4 fruit fly cellular contexts compared by ENCODE assay signal in the genomic region with DNA sequence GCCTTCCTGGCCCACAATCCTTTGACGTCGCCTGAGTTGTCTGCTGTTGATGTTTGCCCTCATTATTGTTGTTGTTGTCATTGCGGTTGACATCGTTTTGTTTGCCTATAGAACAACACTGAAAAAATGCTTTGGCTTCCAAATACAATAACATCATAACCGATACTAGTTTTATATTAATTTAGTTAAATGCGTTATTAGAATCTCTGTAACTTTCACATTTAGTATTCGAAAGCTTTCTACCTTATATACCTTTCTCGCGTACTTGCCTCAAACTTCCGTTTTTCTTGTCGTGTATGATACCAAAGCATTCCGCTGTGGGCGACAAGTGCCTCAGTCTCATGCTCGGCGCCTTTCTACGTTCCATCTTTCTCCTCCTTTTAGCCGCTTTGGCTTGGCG.
A peak's percentile ranks its signal among the peaks of the same experiment; 100 is the strongest.
TF ChIP-seq lines count a peak whose summit lies in the region.

No protein-coding gene starts in this region.

- TF ChIP-seq CTCF in whole organism, embryonic (GFP tag; optimal IDR thresholded peaks at IDR 0.05; lab: Kevin White, UChicago): no peak

TF ChIP-seq in whole organism, embryonic, 481 proteins besides CTCF, POLR2A, EP300 and RAD21 (continues in another document):
- TF ChIP-seq maf-S (GFP tag; optimal IDR thresholded peaks at IDR 0.05; lab: Kevin White, UChicago) (no peak), luna (GFP tag; optimal IDR thresholded peaks at IDR 0.05; lab: Kevin White, UChicago) (no peak), CG16813 (GFP tag; IDR thresholded peaks at IDR 0.05; lab: Robert Waterston, UW; ENCODE audit: partially characterized antibody) (no peak), CG15514 (GFP tag; optimal IDR thresholded peaks at IDR 0.05; lab: Kevin White, UChicago) (peak; percentile 24), ems (GFP tag; optimal IDR thresholded peaks at IDR 0.05; lab: Kevin White, UChicago) (no peak), Hr51 (GFP tag; optimal IDR thresholded peaks at IDR 0.05; lab: Kevin White, UChicago) (peak in 1 of 2 experiments; percentile 35), CG1024 (GFP tag; IDR thresholded peaks at IDR 0.05; lab: Robert Waterston, UW) (no peak), Nf-YB (GFP tag; optimal IDR thresholded peaks at IDR 0.05; lab: Kevin White, UChicago) (no peak), sisA (GFP tag; IDR thresholded peaks at IDR 0.05; lab: Robert Waterston, UW) (0 out of 2 replicates have a peak, but pooled peaks have one; percentile 25), Sox102F (GFP tag; optimal IDR thresholded peaks at IDR 0.05; lab: Kevin White, UChicago) (peak; percentile 18), Sox100B (GFP tag; optimal IDR thresholded peaks at IDR 0.05; lab: Kevin White, UChicago) (no peak), mam (GFP tag; optimal IDR thresholded peaks at IDR 0.05; lab: Kevin White, UChicago) (no peak), CG13624 (GFP tag; optimal IDR thresholded peaks at IDR 0.05; lab: Kevin White, UChicago) (peak; percentile 5), prd (optimal IDR thresholded peaks at IDR 0.05; lab: Kevin White, UChicago) (no peak), prd (GFP tag; IDR thresholded peaks at IDR 0.05; lab: Robert Waterston, UW) (peak; percentile 41; the same call in 1 of the 3 replicates), Hmx (GFP tag; optimal IDR thresholded peaks at IDR 0.05; lab: Kevin White, UChicago) (no peak), ttk (GFP tag; IDR thresholded peaks at IDR 0.05; lab: Robert Waterston, UW) (peak; percentile 35; the same call in 1 of the 2 replicates), CG18599 (GFP tag; optimal IDR thresholded peaks at IDR 0.05; lab: Kevin White, UChicago) (peak; percentile 64), odd (GFP tag; optimal IDR thresholded peaks at IDR 0.05; lab: Kevin White, UChicago) (no peak), Meics (GFP tag; optimal IDR thresholded peaks at IDR 0.05; lab: Kevin White, UChicago) (peak; percentile 23), GATAe (GFP tag; conservative IDR thresholded peaks at IDR 0.05; lab: Robert Waterston, UW) (no peak)

TF ChIP-seq in whole organism, prepupa, 60 proteins besides CTCF, POLR2A, EP300 and RAD21 (continues in another document):
- TF ChIP-seq dsx (GFP tag; optimal IDR thresholded peaks at IDR 0.05; lab: Kevin White, UChicago; ENCODE audit: poor library complexity, severe bottlenecking): no peak
- no peak for TF ChIP-seq Gug (GFP tag; IDR thresholded peaks at IDR 0.05; lab: Robert Waterston, UW)
- TF ChIP-seq Hr38 (GFP tag; optimal IDR thresholded peaks at IDR 0.05; lab: Kevin White, UChicago): no peak
- TF ChIP-seq CG8319 (GFP tag; optimal IDR thresholded peaks at IDR 0.05; lab: Kevin White, UChicago): no peak
- TF ChIP-seq fkh (GFP tag; optimal IDR thresholded peaks at IDR 0.05; lab: Kevin White, UChicago): no peak
- TF ChIP-seq CG1621 (tag; optimal IDR thresholded peaks at IDR 0.05; lab: Kevin White, UChicago): peak; percentile 5
- no peak for TF ChIP-seq CG6276 (GFP tag; optimal IDR thresholded peaks at IDR 0.05; lab: Kevin White, UChicago)
- TF ChIP-seq CG11902 (GFP tag; optimal IDR thresholded peaks at IDR 0.05; lab: Kevin White, UChicago): no peak
- TF ChIP-seq Lpt (GFP tag; optimal IDR thresholded peaks at IDR 0.05; lab: Kevin White, UChicago): no peak
- TF ChIP-seq dac (GFP tag; optimal IDR thresholded peaks at IDR 0.05; lab: Kevin White, UChicago): no peak
- no peak for TF ChIP-seq CG11294 (GFP tag; IDR thresholded peaks at IDR 0.05; lab: Robert Waterston, UW)
- TF ChIP-seq svp (GFP tag; lab: Kevin White, UChicago): peak; percentile 67
- no peak for TF ChIP-seq net (GFP tag; optimal IDR thresholded peaks at IDR 0.05; lab: Kevin White, UChicago)
- TF ChIP-seq Sox15 (GFP tag; optimal IDR thresholded peaks at IDR 0.05; lab: Kevin White, UChicago): no peak
- TF ChIP-seq CG9139 (GFP tag; optimal IDR thresholded peaks at IDR 0.05; lab: Kevin White, UChicago): no peak
- TF ChIP-seq CG34406 (GFP tag; optimal IDR thresholded peaks at IDR 0.05; lab: Kevin White, UChicago): peak; percentile 8
- no peak for TF ChIP-seq fd85E (GFP tag; optimal IDR thresholded peaks at IDR 0.05; lab: Kevin White, UChicago)
- TF ChIP-seq OdsH (GFP tag; optimal IDR thresholded peaks at IDR 0.05; lab: Kevin White, UChicago): peak; percentile 30
- no peak for TF ChIP-seq CG31627 (GFP tag; optimal IDR thresholded peaks at IDR 0.05; lab: Kevin White, UChicago)
- TF ChIP-seq Eip75B (GFP tag; optimal IDR thresholded peaks at IDR 0.05; lab: Kevin White, UChicago): peak; percentile 31
- peak; percentile 50 for TF ChIP-seq CG3919 (GFP tag; optimal IDR thresholded peaks at IDR 0.05; lab: Kevin White, UChicago)
- TF ChIP-seq CG11762 (GFP tag; optimal IDR thresholded peaks at IDR 0.05; lab: Kevin White, UChicago; ENCODE audit: insufficient read depth): no peak
- TF ChIP-seq Met (GFP tag; optimal IDR thresholded peaks at IDR 0.05; lab: Kevin White, UChicago): peak; percentile 21

TF ChIP-seq in whole organism, pupa, 21 proteins besides CTCF, POLR2A, EP300 and RAD21:
- no peak for TF ChIP-seq Snoo (tag; optimal IDR thresholded peaks at IDR 0.05; lab: Kevin White, UChicago)
- TF ChIP-seq EcR (GFP tag; optimal IDR thresholded peaks at IDR 0.05; lab: Kevin White, UChicago): no peak
- no peak for TF ChIP-seq rn (GFP tag; IDR thresholded peaks at IDR 0.05; lab: Robert Waterston, UW)
- 0 out of 3 replicates have a peak, but pooled peaks have one; percentile 30 for TF ChIP-seq fd96Ca (GFP tag; IDR thresholded peaks at IDR 0.05; lab: Robert Waterston, UW)
- TF ChIP-seq CG17806 (tag; optimal IDR thresholded peaks at IDR 0.05; lab: Kevin White, UChicago): peak; percentile 35
- TF ChIP-seq CG10348 (GFP tag; IDR thresholded peaks at IDR 0.05; lab: Robert Waterston, UW): no peak
- no peak for TF ChIP-seq D1 (tag; optimal IDR thresholded peaks at IDR 0.05; lab: Kevin White, UChicago)
- no peak for TF ChIP-seq gl (tag; optimal IDR thresholded peaks at IDR 0.05; lab: Kevin White, UChicago)
- no peak for TF ChIP-seq Pif1B (GFP tag; optimal IDR thresholded peaks at IDR 0.05; lab: Kevin White, UChicago)
- no peak for TF ChIP-seq CG15710 (tag; optimal IDR thresholded peaks at IDR 0.05; lab: Kevin White, UChicago)
- no peak for TF ChIP-seq CG4496 (GFP tag; IDR thresholded peaks at IDR 0.05; lab: Robert Waterston, UW)
- TF ChIP-seq CG8159 (tag; optimal IDR thresholded peaks at IDR 0.05; lab: Kevin White, UChicago): peak; percentile 56
- TF ChIP-seq CG12605 (GFP tag; IDR thresholded peaks at IDR 0.05; lab: Robert Waterston, UW): no peak
- peak; percentile 35 for TF ChIP-seq CG8301 (tag; optimal IDR thresholded peaks at IDR 0.05; lab: Kevin White, UChicago)
- TF ChIP-seq CG14655 (GFP tag; optimal IDR thresholded peaks at IDR 0.05; lab: Kevin White, UChicago): peak; percentile 41
- TF ChIP-seq CG9948 (tag; optimal IDR thresholded peaks at IDR 0.05; lab: Kevin White, UChicago): peak; percentile 6
- TF ChIP-seq Pif1A (GFP tag; optimal IDR thresholded peaks at IDR 0.05; lab: Kevin White, UChicago): no peak
- TF ChIP-seq CG13204 (GFP tag; optimal IDR thresholded peaks at IDR 0.05; lab: Kevin White, UChicago): no peak
- TF ChIP-seq Ets98B (GFP tag; IDR thresholded peaks at IDR 0.05; lab: Robert Waterston, UW): no peak; the same call in 1 of the 2 replicates
- TF ChIP-seq CG34367 (tag; optimal IDR thresholded peaks at IDR 0.05; lab: Kevin White, UChicago): no peak
- TF ChIP-seq CG32121 (GFP tag; IDR thresholded peaks at IDR 0.05; lab: Robert Waterston, UW): no peak

TF ChIP-seq in whole organism, wandering third instar larva, 38 proteins besides CTCF, POLR2A, EP300 and RAD21:
- TF ChIP-seq N (GFP tag; optimal IDR thresholded peaks at IDR 0.05; lab: Kevin White, UChicago): no peak
- peak; percentile 16 for TF ChIP-seq ey (GFP tag; optimal IDR thresholded peaks at IDR 0.05; lab: Kevin White, UChicago)
- no peak for TF ChIP-seq Hr83 (GFP tag; optimal IDR thresholded peaks at IDR 0.05; lab: Kevin White, UChicago; ENCODE audit: poor library complexity, severe bottlenecking)
- TF ChIP-seq HLH106 (tag; optimal IDR thresholded peaks at IDR 0.05; lab: Kevin White, UChicago): peak; percentile 23
- TF ChIP-seq Dif (GFP tag; optimal IDR thresholded peaks at IDR 0.05; lab: Kevin White, UChicago; ENCODE audit: partially characterized antibody): no peak
- peak; percentile 26 for TF ChIP-seq h (GFP tag; optimal IDR thresholded peaks at IDR 0.05; lab: Kevin White, UChicago)
- no peak for TF ChIP-seq dsf (GFP tag; optimal IDR thresholded peaks at IDR 0.05; lab: Kevin White, UChicago; ENCODE audit: borderline replicate concordance)
- TF ChIP-seq fru (GFP tag; optimal IDR thresholded peaks at IDR 0.05; lab: Kevin White, UChicago): peak; percentile 13
- no peak for TF ChIP-seq pan (optimal IDR thresholded peaks at IDR 0.05; lab: Kevin White, UChicago)
- peak in 1 of 2 experiments; percentile 23 for TF ChIP-seq foxo (GFP tag; optimal IDR thresholded peaks at IDR 0.05; lab: Kevin White, UChicago)
- TF ChIP-seq usp (GFP tag; optimal IDR thresholded peaks at IDR 0.05; lab: Kevin White, UChicago): no peak
- no peak for TF ChIP-seq CG9705 (GFP tag; optimal IDR thresholded peaks at IDR 0.05; lab: Kevin White, UChicago)
- no peak for TF ChIP-seq Jra (GFP tag; optimal IDR thresholded peaks at IDR 0.05; lab: Kevin White, UChicago)
- no peak for TF ChIP-seq sage (GFP tag; optimal IDR thresholded peaks at IDR 0.05; lab: Kevin White, UChicago)
- TF ChIP-seq psq (GFP tag; optimal IDR thresholded peaks at IDR 0.05; lab: Kevin White, UChicago): no peak
